Fruit fly (Drosophila melanogaster): ENCODE measurements around the gene CG12814.

The CG12814 gene

dm6 chr3R:10133419-10134340, 55.7 kb downstream of the CG12814 start:
- no peak for TF ChIP-seq ttk (optimal IDR thresholded peaks at IDR 0.05)
- TF ChIP-seq Sin3A (optimal IDR thresholded peaks at IDR 0.05), result no peak
- TF ChIP-seq psq (optimal IDR thresholded peaks at IDR 0.05), result peak; percentile 69
- TF ChIP-seq insv (optimal IDR thresholded peaks at IDR 0.05), result no peak

DNA sequence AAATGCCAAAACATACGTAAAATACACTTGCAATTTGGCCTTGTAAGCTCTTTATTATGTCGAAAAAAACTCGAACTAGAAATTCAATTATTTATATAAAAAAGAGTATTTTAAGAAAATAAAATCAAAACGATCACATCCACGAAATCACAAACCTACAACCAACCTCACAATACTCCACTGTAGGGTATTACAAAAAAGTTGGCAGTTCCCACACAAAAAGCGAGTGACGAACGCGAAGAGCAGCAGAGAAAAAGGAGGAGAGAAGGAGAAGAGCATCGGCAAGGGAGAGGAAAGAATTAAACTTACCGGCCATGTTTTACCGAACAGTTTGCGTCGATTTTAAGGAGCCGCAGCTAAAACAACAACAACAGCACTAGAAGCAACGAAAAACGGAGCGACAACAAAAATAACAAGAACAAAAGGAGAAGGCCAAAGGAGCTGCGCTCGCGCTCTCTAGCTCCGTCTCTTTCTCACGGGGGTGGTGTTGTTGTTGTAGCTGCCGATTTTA, 56.4 kb downstream of the CG12814 start:
- TF ChIP-seq psq (optimal IDR thresholded peaks at IDR 0.05), result no peak
- no peak for TF ChIP-seq ttk (optimal IDR thresholded peaks at IDR 0.05)
- TF ChIP-seq Myc (optimal IDR thresholded peaks at IDR 0.05), result no peak
- TF ChIP-seq h (optimal IDR thresholded peaks at IDR 0.05), result no peak
- no peak for TF ChIP-seq insv (optimal IDR thresholded peaks at IDR 0.05)
- no peak for TF ChIP-seq Sin3A (optimal IDR thresholded peaks at IDR 0.05)

- no peak for TF ChIP-seq h (optimal IDR thresholded peaks at IDR 0.05)
- TF ChIP-seq ttk (optimal IDR thresholded peaks at IDR 0.05), result no peak
- no peak for TF ChIP-seq psq (optimal IDR thresholded peaks at IDR 0.05)
- no peak for TF ChIP-seq Myc (optimal IDR thresholded peaks at IDR 0.05)
- no peak for TF ChIP-seq insv (optimal IDR thresholded peaks at IDR 0.05)
- TF ChIP-seq Sin3A (optimal IDR thresholded peaks at IDR 0.05), result no peak
Observed at dm6 chr3R:10130975-10131529, 58.4 kb downstream of the CG12814 start.

DNA sequence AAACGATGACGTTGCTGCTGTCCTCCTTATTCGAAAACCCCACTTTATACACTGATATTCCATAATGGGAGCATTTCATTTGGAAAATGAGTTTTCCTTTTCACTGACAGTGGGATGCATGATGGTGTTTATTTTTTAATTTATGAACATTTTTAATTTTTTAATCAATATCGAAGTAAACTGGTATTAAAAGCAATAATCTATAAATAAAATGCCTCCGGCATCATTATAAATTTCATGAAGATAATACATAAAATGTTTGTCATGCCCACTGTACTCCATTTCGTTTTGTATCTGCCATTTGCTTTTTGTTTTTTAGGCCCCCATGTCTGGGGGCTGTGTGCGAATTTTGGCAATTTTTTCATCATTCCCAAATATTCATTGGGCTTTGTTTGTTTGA, 59.3 kb downstream of the CG12814 start:
- no peak for TF ChIP-seq psq (optimal IDR thresholded peaks at IDR 0.05)
- TF ChIP-seq Myc (optimal IDR thresholded peaks at IDR 0.05), result no peak
- TF ChIP-seq Sin3A (optimal IDR thresholded peaks at IDR 0.05), result no peak
- TF ChIP-seq insv (optimal IDR thresholded peaks at IDR 0.05), result no peak
- no peak for TF ChIP-seq ttk (optimal IDR thresholded peaks at IDR 0.05)
- no peak for TF ChIP-seq h (optimal IDR thresholded peaks at IDR 0.05)

DNA sequence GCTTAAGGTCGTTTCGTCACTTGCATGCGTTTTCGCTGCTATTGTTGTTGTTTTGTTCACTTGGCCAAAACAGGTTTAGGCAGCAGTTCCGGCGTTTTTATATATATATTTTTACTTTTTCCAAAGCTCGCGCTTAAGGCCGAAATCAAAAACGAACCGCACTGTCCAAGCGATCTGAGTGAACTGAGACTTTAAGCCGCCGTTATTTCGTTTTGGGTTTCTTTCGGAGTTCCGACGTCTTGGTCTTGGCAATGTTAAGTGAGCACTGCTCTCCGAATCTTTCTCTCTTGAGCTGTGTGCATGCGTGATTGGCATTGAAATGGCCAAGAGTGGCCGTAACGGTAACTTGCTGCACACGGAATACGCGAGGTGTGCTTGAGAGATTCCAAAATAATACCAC, 63.9 kb downstream of the CG12814 start, which contains the start of gene knk:
TSS of gene knk (minus strand) at position 188 of the 400 bp plus-strand sequence.
- no peak for TF ChIP-seq insv (optimal IDR thresholded peaks at IDR 0.05)

DNA sequence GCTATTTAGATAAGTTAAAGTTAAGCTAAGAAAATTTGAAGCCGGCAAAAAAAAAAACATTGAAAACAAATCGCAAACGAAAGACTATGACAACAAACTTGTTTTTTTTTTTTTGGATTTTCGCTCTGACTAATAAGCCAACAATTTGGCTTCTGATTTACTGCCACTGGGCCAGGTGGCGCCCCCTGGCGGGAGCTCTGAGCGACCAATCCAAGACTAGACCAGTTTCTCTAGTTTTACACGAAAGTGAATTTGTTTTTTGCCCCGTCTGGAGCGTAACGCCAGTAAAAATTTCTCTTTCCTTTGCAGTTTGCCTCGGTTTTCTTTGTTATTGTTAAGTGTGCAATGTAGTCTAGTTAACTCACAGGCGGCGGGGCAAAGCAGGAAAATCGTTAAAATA, 64.6 kb downstream of the CG12814 start:
- TF ChIP-seq ttk (optimal IDR thresholded peaks at IDR 0.05) (no peak), Myc (optimal IDR thresholded peaks at IDR 0.05) (no peak), h (optimal IDR thresholded peaks at IDR 0.05) (no peak), insv (optimal IDR thresholded peaks at IDR 0.05) (no peak), Sin3A (optimal IDR thresholded peaks at IDR 0.05) (no peak), psq (optimal IDR thresholded peaks at IDR 0.05) (no peak)

DNA sequence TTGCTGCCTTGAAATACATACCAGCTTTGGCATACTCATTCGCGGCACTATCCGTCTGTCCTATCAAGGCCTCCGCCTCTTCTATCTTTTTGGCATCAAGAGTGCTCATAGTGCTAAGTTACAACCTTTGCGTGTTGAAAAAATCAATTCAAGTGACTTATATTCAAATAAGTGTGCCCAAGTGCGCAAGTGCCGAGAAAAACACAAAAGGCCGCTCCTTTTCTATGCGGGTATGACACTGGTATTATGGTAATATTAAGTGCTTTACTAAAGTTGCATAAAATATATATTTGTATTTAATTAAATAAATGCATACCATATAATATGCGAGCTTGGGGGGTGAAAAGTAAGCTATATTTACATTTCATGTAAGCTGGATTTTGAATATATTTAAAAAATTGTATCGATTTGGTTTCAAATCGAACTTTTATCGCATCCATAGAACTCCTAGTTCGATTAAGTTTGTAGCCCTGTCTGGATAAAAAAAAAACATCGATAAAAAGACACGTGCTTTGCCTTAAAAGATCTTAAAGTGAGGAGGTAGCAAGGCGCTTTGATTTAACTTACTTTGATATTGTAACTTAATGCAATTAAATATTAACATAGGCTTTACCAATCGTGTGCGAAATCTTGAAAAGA, 68.0 kb downstream of the CG12814 start, which contains the start of the genes gammaSnap2 and ATPsynepsilonL:
TSS of gene gammaSnap2 (minus strand) at position 135 of the 639 bp plus-strand sequence.
TSS of gene ATPsynepsilonL (plus strand) at position 508 of the 639 bp plus-strand sequence.
- TF ChIP-seq insv (optimal IDR thresholded peaks at IDR 0.05) (no peak), ttk (optimal IDR thresholded peaks at IDR 0.05) (no peak), Sin3A (optimal IDR thresholded peaks at IDR 0.05) (no peak), psq (optimal IDR thresholded peaks at IDR 0.05) (no peak), Myc (optimal IDR thresholded peaks at IDR 0.05) (no peak), h (optimal IDR thresholded peaks at IDR 0.05) (no peak)
